Worm (Caenorhabditis elegans) whole organism, early embryonic: ENCODE results near the gene Y26E6A.3.

Source experiments
- B0310.2 ChIP-seq: sonication (generic microtip); optimal IDR thresholded peaks from 2 replicates; lab custom pipeline; 2016; ENCODE audit warnings: mild to moderate bottlenecking, missing genetic modification characterization, missing compliant biosample characterization
- aly-1 ChIP-seq: sonication (generic microtip); optimal IDR thresholded peaks from 2 replicates; lab custom pipeline; 2016; ENCODE audit warnings: missing genetic modification characterization, missing compliant biosample characterization
- pes-1 ChIP-seq: fragments of 200-800 bp; sonication (Bioruptor generic); IDR thresholded peaks from 2 replicates; pipeline ENCODE4 v1.3.6; 2022; ENCODE audit warnings: missing genetic modification reagents, missing genetic modification characterization, missing compliant biosample characterization
- tbx-11 ChIP-seq: fragments of 200-800 bp; sonication (Bioruptor generic); IDR thresholded peaks from 2 replicates; pipeline ENCODE4 v1.3.6; 2022; ENCODE audit warnings: missing genetic modification characterization, missing compliant biosample characterization

- no peak for TF ChIP-seq B0310.2
- no peak for TF ChIP-seq tbx-11 (GFP tag; lab: Robert Waterston, UW)
- no peak for TF ChIP-seq aly-1 (tag; lab: Kevin White, UChicago)
- no peak for TF ChIP-seq pes-1
These were observed 27.1 kb downstream of the Y26E6A.3 start, which contains the start of gene hlb-1 for ce11 chrX:13882639-13883038.
